Worm (Caenorhabditis elegans) whole organism, L4 larva: ENCODE measurements around the gene B0272.4.
A peak's percentile ranks its signal among the peaks of the same experiment; 100 is the strongest.

Experiments
- F10B5.3 ChIP-seq: sonication (generic microtip); optimal IDR thresholded peaks from 2 replicates; lab custom pipeline; 2016; ENCODE audit warnings: mild to moderate bottlenecking, missing genetic modification characterization, missing compliant biosample characterization
- F37D6.2 ChIP-seq: sonication (generic microtip); optimal IDR thresholded peaks from 2 replicates; lab custom pipeline; 2016; ENCODE audit warnings: mild to moderate bottlenecking, missing genetic modification characterization, missing compliant biosample characterization
- T20F7.1 ChIP-seq: fragments of 200-800 bp; sonication (Bioruptor generic); optimal IDR thresholded peaks from 2 replicates; lab custom pipeline; 2018; ENCODE audit warnings: mild to moderate bottlenecking, missing genetic modification characterization, missing compliant biosample characterization
- Y75B8A.6 ChIP-seq: fragments of 200-800 bp; sonication (Bioruptor generic); IDR thresholded peaks from 2 replicates; pipeline ENCODE4 v1.3.6; 2022; ENCODE audit warnings: missing genetic modification reagents, missing genetic modification characterization, missing compliant biosample characterization
- aha-1 ChIP-seq: fragments of 150-350 bp; peaks from one replicate; lab custom pipeline; 2014; ENCODE audit warnings: missing biosample characterization, missing genetic modification characterization
- attf-4 ChIP-seq: sonication (generic microtip); optimal IDR thresholded peaks from 3 replicates; lab custom pipeline; 2017; ENCODE audit warnings: missing biosample characterization, missing genetic modification characterization
- cey-2 ChIP-seq: sonication (generic microtip); optimal IDR thresholded peaks from 3 replicates; lab custom pipeline; 2017; ENCODE audit warnings: missing genetic modification characterization, mild to moderate bottlenecking, missing compliant biosample characterization, antibody characterized with exemption, borderline replicate concordance; ENCODE audit not compliant: insufficient read depth
- ctbp-1 ChIP-seq: fragments of 200-800 bp; sonication (Bioruptor generic); IDR thresholded peaks from 2 replicates; pipeline ENCODE4 v1.3.6; 2022; ENCODE audit warnings: missing genetic modification reagents, missing genetic modification characterization, missing compliant biosample characterization
- daf-19 ChIP-seq: fragments of 200-800 bp; sonication (Bioruptor generic); conservative IDR thresholded peaks from 2 replicates; pipeline ENCODE4 v1.3.6; 2022; ENCODE audit warnings: missing genetic modification characterization, missing compliant biosample characterization
- dve-1 ChIP-seq: sonication (generic microtip); optimal IDR thresholded peaks from 2 replicates; lab custom pipeline; 2017; ENCODE audit warnings: antibody characterized with exemption, mild to moderate bottlenecking, missing genetic modification characterization, missing compliant biosample characterization; ENCODE audit not compliant: insufficient read depth
- gei-8 ChIP-seq: fragments of 200-800 bp; sonication (Bioruptor generic); optimal IDR thresholded peaks from 2 replicates; lab custom pipeline; 2018; ENCODE audit warnings: mild to moderate bottlenecking, missing genetic modification characterization, missing compliant biosample characterization
- hmg-1.1 ChIP-seq: fragments of 200-800 bp; sonication (Bioruptor generic); IDR thresholded peaks from 2 replicates; pipeline ENCODE4 v1.3.6; 2022; ENCODE audit warnings: missing genetic modification reagents, missing genetic modification characterization, missing compliant biosample characterization
- lin-13 ChIP-seq: fragments of 150-350 bp; optimal IDR thresholded peaks from 2 replicates; lab custom pipeline; 2014; ENCODE audit warnings: missing biosample characterization, missing genetic modification reagents, missing genetic modification characterization
- lin-39 ChIP-seq: fragments of 150-350 bp; optimal IDR thresholded peaks from 2 replicates; lab custom pipeline; 2014; ENCODE audit warnings: missing biosample characterization, missing genetic modification reagents, missing genetic modification characterization
- mes-2 ChIP-seq: sonication (generic microtip); optimal IDR thresholded peaks from 2 replicates; lab custom pipeline; 2016; ENCODE audit warnings: missing genotype, mild to moderate bottlenecking, missing genetic modification characterization, missing compliant biosample characterization; ENCODE audit not compliant: poor library complexity, severe bottlenecking
- nhr-11 ChIP-seq: fragments of 150-350 bp; optimal IDR thresholded peaks from 2 replicates; lab custom pipeline; 2014; ENCODE audit warnings: missing biosample characterization, missing genetic modification characterization
- nhr-25 ChIP-seq: sonication (generic microtip); optimal IDR thresholded peaks from 2 replicates; lab custom pipeline; 2017; ENCODE audit warnings: missing genetic modification characterization, mild to moderate bottlenecking, missing compliant biosample characterization, antibody characterized with exemption, moderate library complexity, borderline replicate concordance; ENCODE audit not compliant: insufficient read depth
- nhr-41 ChIP-seq: fragments of 200-800 bp; sonication (Bioruptor generic); IDR thresholded peaks from 2 replicates; pipeline ENCODE4 v1.3.6; 2022; ENCODE audit warnings: missing genetic modification reagents, missing genetic modification characterization, missing compliant biosample characterization
- nhr-76 ChIP-seq: fragments of 150-350 bp; optimal IDR thresholded peaks from 2 replicates; lab custom pipeline; 2014; ENCODE audit warnings: missing biosample characterization, missing genetic modification characterization
- nhr-77 ChIP-seq: fragments of 150-350 bp; optimal IDR thresholded peaks from 2 replicates; lab custom pipeline; 2014; ENCODE audit warnings: missing biosample characterization, missing genetic modification characterization
- saeg-2 ChIP-seq: fragments of 200-800 bp; sonication (Bioruptor generic); IDR thresholded peaks from 2 replicates; pipeline ENCODE4 v1.3.6; 2022; ENCODE audit warnings: missing genetic modification reagents, missing genetic modification characterization, missing compliant biosample characterization
- set-16 ChIP-seq: fragments of 200-800 bp; sonication (Bioruptor generic); IDR thresholded peaks from 2 replicates; pipeline ENCODE4 v1.3.6; 2022; ENCODE audit warnings: missing genetic modification reagents, missing genetic modification characterization, missing compliant biosample characterization
- spr-3 ChIP-seq: fragments of 200-800 bp; sonication (Bioruptor generic); optimal IDR thresholded peaks from 2 replicates; lab custom pipeline; 2018; ENCODE audit warnings: mild to moderate bottlenecking, missing genetic modification characterization, missing compliant biosample characterization
- unc-39 ChIP-seq: sonication (generic microtip); optimal IDR thresholded peaks from 2 replicates; lab custom pipeline; 2017; ENCODE audit warnings: missing biosample characterization, missing genetic modification characterization
- zip-2 ChIP-seq: fragments of 150-350 bp; optimal IDR thresholded peaks from 2 replicates; lab custom pipeline; 2014; ENCODE audit warnings: missing biosample characterization, missing genetic modification characterization

Gene B0272.4

ce11 chrX:9467573-9467972 lies 39.3 kb downstream of the B0272.4 start (continued):
- TF ChIP-seq Y75B8A.6 (GFP tag; lab: Robert Waterston, UW) (0 out of 2 replicates have a peak, but pooled peaks have one; percentile 14), hmg-1.1 (GFP tag; lab: Robert Waterston, UW) (peak; percentile 96), attf-4 (tag; lab: Kevin White, UChicago) (no peak), lin-13 (GFP tag; lab: Kevin White, UChicago) (no peak), ctbp-1 (GFP tag; lab: Robert Waterston, UW) (peak; percentile 93), gei-8 (GFP tag; lab: Kevin White, UChicago) (peak; percentile 81), F37D6.2 (tag; lab: Kevin White, UChicago) (peak; percentile 89), lin-39 (no peak)

- TF ChIP-seq daf-19 (no peak), set-16 (GFP tag; lab: Robert Waterston, UW) (no peak), nhr-41 (no peak), F10B5.3 (tag; lab: Kevin White, UChicago) (no peak), nhr-77 (tag; lab: Kevin White, UChicago) (no peak), unc-39 (tag; lab: Kevin White, UChicago) (no peak), mes-2 (tag; lab: Kevin White, UChicago) (no peak), zip-2 (tag; lab: Kevin White, UChicago) (no peak), T20F7.1 (GFP tag; lab: Kevin White, UChicago) (no peak), dve-1 (tag; lab: Kevin White, UChicago) (no peak), saeg-2 (no peak), cey-2 (tag; lab: Kevin White, UChicago) (no peak), nhr-25 (tag; lab: Kevin White, UChicago) (no peak), nhr-11 (tag; lab: Kevin White, UChicago) (no peak), ctbp-1 (GFP tag; lab: Robert Waterston, UW) (no peak)
These were observed 43.9 kb downstream of the B0272.4 start, which contains the start of gene gap-2 for ce11 chrX:9472170-9472569. Gene gap-2, plus strand, starts transcription at chrX:9472470.

ce11 chrX:9476752-9477151 lies 48.5 kb downstream of the B0272.4 start:
- TF ChIP-seq aha-1 = peak; percentile 92
- no peak for TF ChIP-seq F10B5.3 (tag; lab: Kevin White, UChicago)
- TF ChIP-seq nhr-76 (tag; lab: Kevin White, UChicago) = no peak
- no peak for TF ChIP-seq set-16 (GFP tag; lab: Robert Waterston, UW)
- TF ChIP-seq spr-3 (GFP tag; lab: Kevin White, UChicago) = no peak
